Worm (Caenorhabditis elegans): Measurements from ENCODE around the gene mapk-15.

mapk-15 gene

DNA sequence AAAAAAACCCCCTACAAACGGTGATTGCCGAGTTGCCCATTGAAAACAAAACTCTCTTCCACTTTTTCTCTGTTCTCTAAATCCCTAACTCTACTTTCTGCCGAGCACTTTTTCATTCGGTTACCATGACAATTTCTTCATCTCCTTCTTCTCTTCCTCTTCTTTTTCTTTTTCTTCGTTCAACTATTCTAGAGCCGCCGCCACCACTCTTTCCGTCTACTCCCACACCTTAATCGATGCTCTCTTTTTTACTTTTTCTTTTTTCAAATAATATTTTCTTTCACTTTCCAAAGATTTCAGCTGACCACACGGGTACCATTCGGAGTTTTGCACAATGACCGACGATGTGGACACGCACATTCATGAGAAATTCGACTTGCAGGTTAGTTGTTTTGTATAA lies at the start of gene mapk-15:
mapk-15 (plus strand) TSS at position 301 of the 400 bp plus-strand sequence.
- TF ChIP-seq nhr-76 (tag; optimal IDR thresholded peaks at IDR 0.05) (no peak), fkh-8 (tag; optimal IDR thresholded peaks at IDR 0.05) (peak; percentile 53)

DNA sequence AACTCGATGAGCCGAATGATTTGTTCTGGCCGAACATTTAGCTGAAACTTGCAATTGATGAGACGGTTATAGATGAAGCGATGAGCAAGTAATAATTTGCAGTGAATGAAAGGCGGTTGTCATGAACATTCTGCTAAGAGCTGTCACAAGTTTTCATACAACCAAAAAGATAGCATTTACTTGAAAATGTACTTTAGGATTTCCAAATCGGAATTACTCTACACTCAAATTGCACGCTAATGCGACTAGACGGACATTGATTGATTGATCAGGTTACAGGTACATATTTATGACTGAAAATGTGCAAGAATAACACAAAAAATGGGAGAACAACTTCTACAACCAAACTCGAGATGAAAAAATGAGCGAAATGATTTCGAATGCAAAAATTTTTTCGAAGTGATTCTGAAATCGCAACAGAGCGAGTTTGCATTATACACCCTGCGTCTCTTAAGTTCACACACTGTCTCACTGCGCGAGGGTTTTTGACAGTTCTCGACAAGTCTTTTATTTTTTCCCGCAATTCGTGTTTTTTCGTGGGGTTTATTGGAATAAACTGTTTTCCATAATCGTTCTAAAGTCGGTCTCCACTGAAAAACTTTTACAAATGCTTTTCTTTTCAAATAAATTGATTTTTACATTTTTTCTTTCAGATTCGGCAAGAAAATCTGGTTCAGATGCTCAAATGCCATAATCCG lies 48.0 kb upstream of the mapk-15 start, which contains the start of the genes npp-10 and cyk-3:
npp-10 (minus strand) TSS at position 51 of the 698 bp plus-strand sequence.
cyk-3 (plus strand) TSS at position 648 of the 698 bp plus-strand sequence.
- TF ChIP-seq dsc-1 (tag; optimal IDR thresholded peaks at IDR 0.05) (peak; percentile 1), elt-3 (tag; optimal IDR thresholded peaks at IDR 0.05) (peak in 1 of 6 experiments; percentile 13), xbp-1 (tag; optimal IDR thresholded peaks at IDR 0.05) (peak; percentile 27), nhr-85 (tag) (peak; percentile 75), lin-14 (GFP tag; optimal IDR thresholded peaks at IDR 0.05) (no peak), lin-15B (tag; optimal IDR thresholded peaks at IDR 0.05) (peak; percentile 61), F16B12.6 (tag; optimal IDR thresholded peaks at IDR 0.05) (peak; percentile 59), unc-130 (tag; optimal IDR thresholded peaks at IDR 0.05) (peak; percentile 9), efl-3 (GFP tag; optimal IDR thresholded peaks at IDR 0.05) (no peak), C16A3.4 (tag; optimal IDR thresholded peaks at IDR 0.05) (peak; percentile 57), isw-1 (GFP tag; IDR thresholded peaks at IDR 0.05) (peak; percentile 24; the same call in 1 of the 2 replicates), sox-4 (tag; optimal IDR thresholded peaks at IDR 0.05) (no peak), rnt-1 (tag; optimal IDR thresholded peaks at IDR 0.05) (peak; percentile 64), unc-86 (tag; optimal IDR thresholded peaks at IDR 0.05) (no peak), nhr-20 (tag; optimal IDR thresholded peaks at IDR 0.05) (peak; percentile 32), lin-35 (GFP tag; optimal IDR thresholded peaks at IDR 0.05) (peak; percentile 63 to 77), swsn-7 (tag; optimal IDR thresholded peaks at IDR 0.05) (peak; percentile 35), tbx-2 (tag; optimal IDR thresholded peaks at IDR 0.05) (no peak), efl-1 (optimal IDR thresholded peaks at IDR 0.05) (peak; percentile 70 to 78), efl-1 (GFP tag; optimal IDR thresholded peaks at IDR 0.05 in 1 of 2) (peak; percentile 74 to 96), ceh-82 (tag; optimal IDR thresholded peaks at IDR 0.05) (peak in 1 of 3 experiments; percentile 42), irx-1 (tag; optimal IDR thresholded peaks at IDR 0.05) (peak; percentile 29), lsy-2 (tag; optimal IDR thresholded peaks at IDR 0.05) (peak in 1 of 2 experiments; percentile 78), nhr-19 (GFP tag; conservative IDR thresholded peaks at IDR 0.05) (peak; percentile 44), nhr-76 (tag; optimal IDR thresholded peaks at IDR 0.05) (no peak), snu-23 (GFP tag; optimal IDR thresholded peaks at IDR 0.05) (peak; percentile 58), unc-30 (tag; optimal IDR thresholded peaks at IDR 0.05) (no peak), nhr-237 (tag; optimal IDR thresholded peaks at IDR 0.05) (no peak), dpl-1 (GFP tag; optimal IDR thresholded peaks at IDR 0.05) (peak; percentile 57 to 74 (median 71))

DNA sequence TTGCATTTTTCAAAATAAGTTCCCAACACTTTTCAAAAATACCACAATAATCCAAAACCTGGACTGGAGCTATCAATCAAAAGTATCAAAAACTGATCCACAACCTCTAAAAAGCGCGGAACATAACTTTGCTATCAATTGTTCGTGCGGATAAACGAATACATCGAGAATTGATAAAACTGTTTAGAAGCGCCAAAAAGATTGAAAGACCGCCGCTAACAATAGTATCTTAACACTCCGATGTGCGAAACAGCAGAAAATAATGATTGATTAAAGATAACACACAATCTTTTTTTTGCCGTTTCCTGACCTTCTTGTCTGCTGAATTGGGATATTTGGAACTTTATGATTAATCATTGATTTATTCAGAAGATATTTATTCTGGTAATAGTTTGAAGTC lies 39.2 kb upstream of the mapk-15 start, which contains the start of gene tbx-7:
tbx-7 (minus strand) TSS at position 101 of the 400 bp plus-strand sequence.
- TF ChIP-seq lin-39 (tag; optimal IDR thresholded peaks at IDR 0.05), result no peak
- TF ChIP-seq aha-1 (tag; optimal IDR thresholded peaks at IDR 0.05), result no peak
- TF ChIP-seq grh-1 (GFP tag; IDR thresholded peaks at IDR 0.05), result no peak
- TF ChIP-seq ceh-8 (GFP tag; optimal IDR thresholded peaks at IDR 0.05), result no peak
- no peak for TF ChIP-seq nhr-90 (tag; optimal IDR thresholded peaks at IDR 0.05; ENCODE audit: poor library complexity)
- TF ChIP-seq unc-62 (GFP tag; optimal IDR thresholded peaks at IDR 0.05), result no peak
- no peak for TF ChIP-seq lsy-2 (tag; optimal IDR thresholded peaks at IDR 0.05)
- TF ChIP-seq nhr-76 (tag; optimal IDR thresholded peaks at IDR 0.05), result no peak

DNA sequence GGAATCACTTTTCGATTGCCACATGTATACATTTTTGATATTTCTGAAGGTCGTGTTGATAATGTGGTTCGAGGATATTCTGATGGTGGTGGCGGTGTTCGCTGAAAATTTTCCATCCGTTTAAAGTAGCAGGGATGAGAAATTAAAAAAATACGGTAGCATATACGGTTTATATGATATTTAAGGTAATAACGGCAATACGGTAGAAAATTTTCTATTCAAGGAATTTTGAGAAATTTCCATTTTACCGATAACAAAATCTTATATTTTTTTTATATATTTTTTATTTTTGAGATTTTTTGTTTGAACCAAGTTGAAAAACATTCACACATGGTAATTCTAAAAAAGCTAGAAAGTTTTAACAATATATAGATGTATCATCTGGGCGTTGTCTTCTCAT lies 37.2 kb upstream of the mapk-15 start, which contains the start of gene ZK328.6:
ZK328.6 (minus strand) TSS at position 101 of the 400 bp plus-strand sequence.
- TF ChIP-seq alr-1 (tag; optimal IDR thresholded peaks at IDR 0.05; ENCODE audit: borderline replicate concordance), result no peak
- no peak for TF ChIP-seq unc-98 (GFP tag; IDR thresholded peaks at IDR 0.05)
- TF ChIP-seq dpl-1 (GFP tag; optimal IDR thresholded peaks at IDR 0.05), result no peak
- no peak for TF ChIP-seq unc-86 (tag; optimal IDR thresholded peaks at IDR 0.05)
- TF ChIP-seq mdl-1 (tag; optimal IDR thresholded peaks at IDR 0.05), result no peak
- TF ChIP-seq zag-1 (tag; optimal IDR thresholded peaks at IDR 0.05), result no peak
- TF ChIP-seq nhr-28 (tag; optimal IDR thresholded peaks at IDR 0.05), result no peak
- no peak for TF ChIP-seq nhr-19 (GFP tag; conservative IDR thresholded peaks at IDR 0.05)
- no peak for TF ChIP-seq lir-3 (tag; optimal IDR thresholded peaks at IDR 0.05; ENCODE audit: poor library complexity)
- TF ChIP-seq rnt-1 (tag; optimal IDR thresholded peaks at IDR 0.05), result no peak
- TF ChIP-seq elt-3 (tag; optimal IDR thresholded peaks at IDR 0.05), result no peak
- no peak for TF ChIP-seq unc-30 (tag; optimal IDR thresholded peaks at IDR 0.05)
- no peak for TF ChIP-seq efl-3 (GFP tag; optimal IDR thresholded peaks at IDR 0.05)
- TF ChIP-seq unc-130 (tag; optimal IDR thresholded peaks at IDR 0.05), result no peak
- TF ChIP-seq nhr-20 (tag; optimal IDR thresholded peaks at IDR 0.05), result no peak
- no peak for TF ChIP-seq sox-4 (tag; optimal IDR thresholded peaks at IDR 0.05)
- no peak for TF ChIP-seq grh-1 (GFP tag; IDR thresholded peaks at IDR 0.05)
- TF ChIP-seq ceh-88 (GFP tag; IDR thresholded peaks at IDR 0.05), result no peak
- no peak for TF ChIP-seq swsn-7 (tag; optimal IDR thresholded peaks at IDR 0.05)
